Worm (Caenorhabditis elegans): Measurements from ENCODE around the gene F14H8.5.

DNA sequence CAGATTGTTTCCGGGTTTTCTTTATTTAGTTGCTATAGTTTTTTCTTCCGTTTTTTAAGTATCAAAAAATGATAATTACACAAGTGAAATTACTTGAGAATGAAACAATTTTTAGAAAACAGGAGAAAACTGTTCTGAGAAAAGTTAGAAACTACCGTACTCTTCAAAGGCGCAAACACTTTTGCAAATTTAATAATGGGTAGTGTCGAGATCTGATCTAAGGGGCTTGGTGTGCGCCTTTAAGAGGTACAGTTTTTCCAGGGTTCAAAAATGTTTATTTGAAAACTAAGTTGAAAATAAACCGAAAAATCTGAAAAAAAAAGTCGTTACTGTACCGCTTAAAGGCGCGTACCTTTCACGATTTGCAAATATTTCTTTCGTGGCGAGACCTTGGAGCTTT, 39.8 kb downstream of the F14H8.5 start:
- TF ChIP-seq cnd-1 (tag; optimal IDR thresholded peaks at IDR 0.05) (no peak), snpc-4 (tag; optimal IDR thresholded peaks at IDR 0.05) (no peak), nhr-237 (tag; optimal IDR thresholded peaks at IDR 0.05) (no peak), ztf-11 (tag; optimal IDR thresholded peaks at IDR 0.05) (no peak), nhr-28 (tag; optimal IDR thresholded peaks at IDR 0.05) (no peak), lin-13 (tag; optimal IDR thresholded peaks at IDR 0.05) (no peak), elt-1 (tag; optimal IDR thresholded peaks at IDR 0.05; ENCODE audit: borderline replicate concordance, insufficient read depth) (no peak)
